Worm (Caenorhabditis elegans): ENCODE measurements around the gene ssup-72.

ce11 chrII:6827388-6827787 lies 51.0 kb downstream of the ssup-72 start:
- no peak for TF ChIP-seq ztf-23 (GFP tag; IDR thresholded peaks at IDR 0.05)
- no peak for TF ChIP-seq ztf-29 (GFP tag; IDR thresholded peaks at IDR 0.05)
- TF ChIP-seq cog-1 (tag; optimal IDR thresholded peaks at IDR 0.05), result no peak
- TF ChIP-seq ref-1 (GFP tag; conservative IDR thresholded peaks at IDR 0.05), result no peak
